Worm (Caenorhabditis elegans) whole organism, young adult: ENCODE data around the gene F21D9.11.

Experiments used
- B0336.3 ChIP-seq: fragments of 200-800 bp; sonication (Bioruptor generic); IDR thresholded peaks from 2 replicates; pipeline ENCODE4 v1.3.6; 2022; ENCODE audit warnings: missing genetic modification characterization, missing compliant biosample characterization
- F39B2.1 ChIP-seq: fragments of 200-800 bp; sonication (Bioruptor generic); IDR thresholded peaks from 2 replicates; pipeline ENCODE4 v1.3.6; 2022; ENCODE audit warnings: missing genetic modification reagents, missing genetic modification characterization, missing compliant biosample characterization
- F55B11.4 ChIP-seq: sonication (generic microtip); optimal IDR thresholded peaks from 2 replicates; lab custom pipeline; 2016; ENCODE audit warnings: missing compliant biosample characterization, missing genetic modification characterization, borderline replicate concordance; ENCODE audit not compliant: insufficient read depth
- K12H6.12 ChIP-seq: fragments of 200-800 bp; sonication (Bioruptor generic); optimal IDR thresholded peaks from 2 replicates; lab custom pipeline; 2018; ENCODE audit warnings: mild to moderate bottlenecking, missing genetic modification characterization, missing compliant biosample characterization
- T26A5.8 ChIP-seq: sonication (generic microtip); optimal IDR thresholded peaks from 2 replicates; lab custom pipeline; 2016; ENCODE audit warnings: missing genetic modification characterization, missing compliant biosample characterization
- aptf-2 ChIP-seq: fragments of 200-800 bp; sonication (Bioruptor generic); conservative IDR thresholded peaks from 2 replicates; pipeline ENCODE4 v1.3.6; 2022; ENCODE audit warnings: missing genetic modification reagents, missing genetic modification characterization, missing compliant biosample characterization
- attf-5 ChIP-seq: fragments of 200-800 bp; sonication (Bioruptor generic); optimal IDR thresholded peaks from 2 replicates; lab custom pipeline; 2018; ENCODE audit warnings: mild to moderate bottlenecking, missing genetic modification characterization, missing compliant biosample characterization
- attf-6 ChIP-seq: fragments of 200-800 bp; sonication (Bioruptor generic); IDR thresholded peaks from 2 replicates; pipeline ENCODE4 v1.3.6; 2022; ENCODE audit warnings: missing genetic modification reagents, missing genetic modification characterization, missing compliant biosample characterization
- bed-2 ChIP-seq: fragments of 200-800 bp; sonication (Bioruptor generic); IDR thresholded peaks from 2 replicates; pipeline ENCODE4 v1.3.6; 2022; ENCODE audit warnings: missing genetic modification reagents, missing genetic modification characterization, missing compliant biosample characterization
- ccch-3 ChIP-seq: fragments of 200-800 bp; sonication (Bioruptor generic); optimal IDR thresholded peaks from 2 replicates; lab custom pipeline; 2018; ENCODE audit warnings: mild to moderate bottlenecking, missing genetic modification characterization, missing compliant biosample characterization
- ceh-27 ChIP-seq: fragments of 200-800 bp; sonication (Bioruptor generic); optimal IDR thresholded peaks from 2 replicates; lab custom pipeline; 2018; ENCODE audit warnings: mild to moderate bottlenecking, missing genetic modification characterization, moderate library complexity, missing compliant biosample characterization
- ceh-40 ChIP-seq: fragments of 200-800 bp; sonication (Bioruptor generic); IDR thresholded peaks from 2 replicates; pipeline ENCODE4 v1.3.6; 2022; ENCODE audit warnings: missing genetic modification characterization, missing compliant biosample characterization
- ceh-79 ChIP-seq: sonication (generic microtip); optimal IDR thresholded peaks from 2 replicates; lab custom pipeline; 2017; ENCODE audit warnings: mild to moderate bottlenecking, missing genetic modification characterization, missing compliant biosample characterization
- ceh-91 ChIP-seq: fragments of 200-800 bp; sonication (Bioruptor generic); IDR thresholded peaks from 2 replicates; pipeline ENCODE4 v1.3.6; 2022; ENCODE audit warnings: missing genetic modification reagents, missing genetic modification characterization, missing compliant biosample characterization
- dox-1 ChIP-seq: fragments of 200-800 bp; sonication (Bioruptor generic); IDR thresholded peaks from 2 replicates; pipeline ENCODE4 v1.3.6; 2022; ENCODE audit warnings: missing genetic modification reagents, missing genetic modification characterization, missing compliant biosample characterization
- dpl-1 ChIP-seq: fragments of 150-350 bp; optimal IDR thresholded peaks from 2 replicates; lab custom pipeline; 2014; ENCODE audit warnings: missing biosample characterization, missing genetic modification reagents, missing genetic modification characterization
- ekl-4 ChIP-seq: fragments of 200-800 bp; sonication (Bioruptor generic); IDR thresholded peaks from 2 replicates; pipeline ENCODE4 v1.3.6; 2022; ENCODE audit warnings: missing genetic modification reagents, missing genetic modification characterization, missing compliant biosample characterization
- ets-4 ChIP-seq: fragments of 200-800 bp; sonication (Bioruptor generic); optimal IDR thresholded peaks from 2 replicates; lab custom pipeline; 2018; ENCODE audit warnings: mild to moderate bottlenecking, missing genetic modification characterization, missing compliant biosample characterization
- him-1 ChIP-seq: sonication (generic microtip); optimal IDR thresholded peaks from 2 replicates; lab custom pipeline; 2016; ENCODE audit warnings: missing genotype, missing genetic modification reagents, missing genetic modification characterization, missing compliant biosample characterization
- hrde-1 ChIP-seq: sonication (generic microtip); optimal IDR thresholded peaks from 2 replicates; lab custom pipeline; 2016; ENCODE audit warnings: missing genetic modification characterization, mild to moderate bottlenecking, missing compliant biosample characterization, moderate library complexity, missing genotype, missing genetic modification reagents, borderline replicate concordance
- hsf-1 ChIP-seq: fragments of 200-800 bp; sonication (Bioruptor generic); IDR thresholded peaks from 2 replicates; pipeline ENCODE4 v1.3.6; 2022; ENCODE audit warnings: missing genetic modification reagents, missing genetic modification characterization, missing compliant biosample characterization
- let-526 ChIP-seq: fragments of 200-800 bp; sonication (Bioruptor generic); IDR thresholded peaks from 2 replicates; pipeline ENCODE4 v1.3.6; 2022; ENCODE audit warnings: missing genetic modification reagents, missing genetic modification characterization, missing compliant biosample characterization
- lir-1 ChIP-seq: fragments of 200-800 bp; sonication (Bioruptor generic); conservative IDR thresholded peaks from 2 replicates; pipeline ENCODE4 v1.3.6; 2022; ENCODE audit warnings: missing genetic modification reagents, missing genetic modification characterization, missing compliant biosample characterization
- lsl-1 ChIP-seq: fragments of 200-800 bp; sonication (Bioruptor generic); optimal IDR thresholded peaks from 2 replicates; lab custom pipeline; 2018; ENCODE audit warnings: mild to moderate bottlenecking, missing genetic modification characterization, moderate library complexity, missing compliant biosample characterization
- mcd-1 ChIP-seq: fragments of 200-800 bp; sonication (Bioruptor generic); IDR thresholded peaks from 2 replicates; pipeline ENCODE4 v1.3.6; 2022; ENCODE audit warnings: missing genetic modification reagents, missing genetic modification characterization, missing compliant biosample characterization
- mxl-1 ChIP-seq: sonication (generic microtip); optimal IDR thresholded peaks from 2 replicates; lab custom pipeline; 2016; ENCODE audit warnings: missing genetic modification characterization, missing compliant biosample characterization
- nfya-2 ChIP-seq: fragments of 200-800 bp; sonication (Bioruptor generic); IDR thresholded peaks from 2 replicates; pipeline ENCODE4 v1.3.6; 2022; ENCODE audit warnings: missing genetic modification reagents, missing genetic modification characterization, missing compliant biosample characterization
- rcor-1 ChIP-seq: fragments of 200-800 bp; sonication (Bioruptor generic); IDR thresholded peaks from 2 replicates; pipeline ENCODE4 v1.3.6; 2022; ENCODE audit warnings: missing genetic modification reagents, missing genetic modification characterization, missing compliant biosample characterization
- rpc-1 ChIP-seq, 2 experiments: fragments of 150-350 bp in 1 of 2; sonication (generic microtip) in 1 of 2; optimal IDR thresholded peaks; 2 replicates each; lab custom pipeline; 2014 to 2018; ENCODE audit warnings: missing biosample characterization in 1 of 2, missing genetic modification characterization in 1 of 2, missing genetic modification reagents in 1 of 2, missing genotype in 1 of 2
- snpc-3.4 ChIP-seq: sonication (generic microtip); optimal IDR thresholded peaks from 2 replicates; lab custom pipeline; 2017; ENCODE audit warnings: missing genetic modification characterization, mild to moderate bottlenecking, missing compliant biosample characterization, antibody characterized with exemption, moderate library complexity, missing genotype, missing genetic modification reagents
- sptf-2 ChIP-seq: fragments of 200-800 bp; sonication (Bioruptor generic); optimal IDR thresholded peaks from 2 replicates; lab custom pipeline; 2018; ENCODE audit warnings: mild to moderate bottlenecking, missing genetic modification characterization, missing compliant biosample characterization
- tbx-9 ChIP-seq: sonication (generic microtip); optimal IDR thresholded peaks from 2 replicates; lab custom pipeline; 2016; ENCODE audit warnings: borderline replicate concordance, missing genetic modification characterization, inconsistent platforms, missing compliant biosample characterization
- unc-62 ChIP-seq: fragments of 150-350 bp; optimal IDR thresholded peaks from 2 replicates; lab custom pipeline; 2014; ENCODE audit warnings: missing biosample characterization, missing genetic modification reagents, missing genetic modification characterization
- ztf-28 ChIP-seq: fragments of 200-800 bp; sonication (Bioruptor generic); IDR thresholded peaks from 2 replicates; pipeline ENCODE4 v1.3.6; 2022; ENCODE audit warnings: missing genetic modification reagents, missing genetic modification characterization, missing compliant biosample characterization

Gene F21D9.11

DNA sequence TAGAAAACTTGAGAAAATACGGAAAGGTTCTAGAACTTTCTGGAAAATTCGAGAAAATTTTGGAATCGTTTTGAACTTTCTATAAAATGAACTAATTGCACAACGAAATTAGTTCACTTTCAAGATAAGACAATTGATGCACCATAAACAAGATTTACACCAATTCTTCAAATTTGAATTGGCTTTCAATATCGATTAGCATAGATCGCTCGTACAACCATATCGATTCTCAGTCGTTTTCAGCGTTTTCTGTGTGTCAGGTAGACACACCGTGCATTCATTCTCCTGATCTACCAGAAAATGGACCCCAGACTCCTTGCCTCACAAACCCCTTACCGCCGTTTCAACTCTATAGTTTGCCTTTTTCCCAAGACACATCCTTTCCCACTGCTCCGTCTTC, 30.4 kb downstream of the F21D9.11 start, which contains the start of gene fbxb-117:
Gene fbxb-117 (plus strand): TSS at position 301 of the 400 bp plus-strand sequence.
- TF ChIP-seq rcor-1 (GFP tag; lab: Robert Waterston, UW), result no peak
- TF ChIP-seq B0336.3, result no peak
- no peak for TF ChIP-seq bed-2 (GFP tag; lab: Robert Waterston, UW)
- no peak for TF ChIP-seq sptf-2 (GFP tag; lab: Kevin White, UChicago)
- no peak for TF ChIP-seq ceh-79
- no peak for TF ChIP-seq ccch-3 (GFP tag; lab: Kevin White, UChicago)
- no peak for TF ChIP-seq snpc-3.4 (tag; lab: Kevin White, UChicago)
- no peak for TF ChIP-seq K12H6.12 (tag; lab: Kevin White, UChicago)

DNA sequence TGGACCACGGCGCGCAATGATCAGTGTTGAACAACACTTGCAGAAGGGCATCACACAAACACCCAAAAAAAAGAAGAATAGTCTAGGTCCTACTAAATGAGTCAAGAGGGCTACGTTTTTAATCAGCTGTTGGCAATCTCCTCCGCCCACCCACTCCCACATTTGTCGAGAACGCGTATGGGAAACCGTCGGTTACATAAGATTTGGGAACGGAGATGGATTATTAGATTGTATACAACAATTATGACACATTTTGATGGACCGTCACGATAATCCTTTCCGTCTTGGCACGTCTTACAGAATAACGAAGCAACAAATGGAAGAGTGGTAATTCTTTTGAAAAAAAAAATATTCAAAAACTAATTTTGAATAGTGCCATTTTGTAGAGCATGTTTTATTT, 34.0 kb downstream of the F21D9.11 start:
- TF ChIP-seq him-1 (no peak), nfya-2 (GFP tag; lab: Robert Waterston, UW) (no peak), ekl-4 (GFP tag; lab: Robert Waterston, UW) (no peak), F39B2.1 (GFP tag; lab: Robert Waterston, UW) (no peak), mcd-1 (GFP tag; lab: Robert Waterston, UW) (no peak), hsf-1 (GFP tag; lab: Robert Waterston, UW) (no peak), T26A5.8 (tag; lab: Kevin White, UChicago) (no peak), dpl-1 (GFP tag; lab: Kevin White, UChicago) (no peak)

DNA sequence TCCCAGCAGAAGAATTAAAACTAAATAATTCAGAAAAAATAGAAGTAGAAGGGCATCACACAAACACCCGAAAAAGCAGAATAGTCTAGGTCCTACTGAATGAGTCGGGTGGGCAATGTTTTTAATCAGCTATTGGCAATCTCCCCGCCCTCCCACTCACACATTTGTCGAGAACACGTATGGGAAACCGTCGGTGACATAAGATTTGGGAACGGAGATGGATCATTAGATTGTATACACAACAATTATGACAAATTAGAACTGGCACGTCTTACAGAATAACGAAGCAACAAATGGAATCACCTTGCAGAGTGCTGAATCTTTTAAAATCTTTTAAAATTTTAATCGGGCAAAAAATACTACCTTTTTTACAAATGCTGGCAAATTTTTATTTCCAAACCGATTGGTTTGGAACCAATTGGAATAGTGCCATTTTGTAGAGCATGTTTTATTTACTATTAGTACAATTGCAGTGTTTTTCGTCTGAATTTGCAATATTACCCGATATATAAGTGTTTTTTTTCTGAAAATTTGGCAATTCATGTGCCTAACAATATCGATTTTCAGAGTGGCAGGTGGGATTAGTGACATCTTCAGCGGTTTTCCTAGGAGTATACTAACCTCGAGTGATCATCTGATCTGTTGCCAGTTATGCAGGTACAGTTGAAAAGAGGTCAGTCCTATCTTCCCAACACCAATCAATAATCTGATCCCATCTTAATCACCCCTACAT, 36.3 kb downstream of the F21D9.11 start, which contains the start of the genes F55C9.3 and fbxb-57:
Gene F55C9.3 (minus strand): TSS at position 101 of the 733 bp plus-strand sequence.
Gene fbxb-57 (plus strand): TSS at position 683 of the 733 bp plus-strand sequence.
- TF ChIP-seq dpl-1 (GFP tag; lab: Kevin White, UChicago) (no peak), dox-1 (GFP tag; lab: Robert Waterston, UW) (no peak), let-526 (GFP tag; lab: Robert Waterston, UW) (no peak), aptf-2 (GFP tag; lab: Robert Waterston, UW) (no peak), unc-62 (GFP tag; lab: Kevin White, UChicago) (no peak), mxl-1 (tag; lab: Kevin White, UChicago) (no peak), ccch-3 (GFP tag; lab: Kevin White, UChicago) (no peak), hrde-1 (no peak), ets-4 (GFP tag; lab: Kevin White, UChicago) (no peak), attf-6 (no peak), lir-1 (GFP tag; lab: Robert Waterston, UW) (no peak), ztf-28 (GFP tag; lab: Robert Waterston, UW) (no peak), ceh-79 (no peak), ceh-40 (no peak), ceh-91 (no peak), lsl-1 (no peak), attf-5 (GFP tag; lab: Kevin White, UChicago) (no peak), F55B11.4 (tag; lab: Kevin White, UChicago) (no peak), ceh-27 (GFP tag; lab: Kevin White, UChicago) (no peak)
- TF ChIP-seq, all 124 proteins: peak for 0

DNA sequence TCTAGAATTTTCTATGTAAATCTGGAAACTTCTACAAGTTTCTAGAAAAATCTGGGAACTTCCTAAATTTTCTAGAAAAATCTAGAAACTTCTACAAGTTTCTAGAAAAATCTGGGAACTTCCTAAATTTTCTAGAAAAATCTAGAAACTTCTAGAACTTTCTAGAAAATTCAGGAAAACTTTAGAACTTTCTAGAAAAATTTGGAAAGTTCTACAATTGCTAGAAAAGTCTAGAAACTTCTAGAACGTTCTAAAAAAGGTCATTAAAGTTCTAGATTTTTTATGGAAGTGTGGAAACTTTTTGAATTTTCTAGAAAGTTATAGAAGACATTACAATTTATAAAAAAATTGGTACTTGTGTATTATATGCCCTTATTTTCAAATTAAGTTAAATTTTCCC, 41.1 kb downstream of the F21D9.11 start, which contains the start of gene F55C9.5:
Gene F55C9.5 (minus strand): TSS at position 101 of the 400 bp plus-strand sequence.
- no peak for TF ChIP-seq attf-5 (GFP tag; lab: Kevin White, UChicago)
- peak; percentile 12 for TF ChIP-seq rpc-1 (optimal IDR thresholded peaks at IDR 0.05; lab: Kevin White, UChicago)
- no peak for TF ChIP-seq rpc-1 (tag; optimal IDR thresholded peaks at IDR 0.05; lab: Kevin White, UChicago)
- no peak for TF ChIP-seq tbx-9 (tag; lab: Kevin White, UChicago)
- peak; percentile 81 for TF ChIP-seq hsf-1 (GFP tag; lab: Robert Waterston, UW)
- no peak for TF ChIP-seq ceh-79
